Fruit fly (Drosophila melanogaster) whole organism, adult: Measurements from ENCODE around the gene CG18301.

Experiments
- CG11617 ChIP-seq: fragments of 200-800 bp; sonication (Bioruptor generic); optimal IDR thresholded peaks from 2 replicates; lab custom pipeline; 2017; ENCODE audit warnings: mild to moderate bottlenecking, missing biosample characterization, missing genetic modification reagents, missing genetic modification characterization
- CG14711 ChIP-seq: fragments of 200-800 bp; sonication (Bioruptor generic); optimal IDR thresholded peaks from 2 replicates; lab custom pipeline; 2018; ENCODE audit warnings: missing biosample characterization, mild to moderate bottlenecking, missing genetic modification characterization, moderate library complexity
- Clk ChIP-seq: fragments of 200-800 bp; sonication (Bioruptor generic); optimal IDR thresholded peaks from 2 replicates; lab custom pipeline; 2017; ENCODE audit warnings: missing biosample characterization, missing genetic modification characterization
- Crg-1 ChIP-seq: fragments of 200-800 bp; sonication (Bioruptor generic); optimal IDR thresholded peaks from 2 replicates; lab custom pipeline; 2016; ENCODE audit warnings: missing biosample characterization, missing genetic modification characterization
- cnc ChIP-seq, 2 experiments: fragments of >200 bp; optimal IDR thresholded peaks; 2 replicates each; lab custom pipeline; 2017
- kay ChIP-seq: fragments of 200-800 bp; sonication (Bioruptor generic); peaks from one replicate; lab custom pipeline; 2016; ENCODE audit warnings: missing biosample characterization, missing genetic modification characterization, borderline replicate concordance
- ovo ChIP-seq: fragments of 200-800 bp; sonication (Bioruptor generic); optimal IDR thresholded peaks from 2 replicates; lab custom pipeline; 2016; ENCODE audit warnings: missing biosample characterization, missing genetic modification characterization

dm6 chr2L:10502862-10503261 is 28.8 kb upstream of the CG18301 start:
- no peak for TF ChIP-seq ovo
- TF ChIP-seq CG14711 (tag; lab: Kevin White, UChicago), result no peak
- TF ChIP-seq Clk, result no peak
- TF ChIP-seq CG11617 (GFP tag; lab: Kevin White, UChicago), result no peak
- no peak for TF ChIP-seq kay (GFP tag; lab: Kevin White, UChicago)
- no peak for TF ChIP-seq Crg-1 (GFP tag; lab: Kevin White, UChicago)
- no peak for TF ChIP-seq cnc (optimal IDR thresholded peaks at IDR 0.05; lab: Kevin White, UChicago)
